Fruit fly (Drosophila melanogaster) whole organism, embryonic: ENCODE measurements around the gene fry.
A peak's percentile ranks its signal among the peaks of the same experiment; 100 is the strongest.

Experiments used
- Adf1 ChIP-seq: fragments of 200-800 bp; sonication (Bioruptor generic); IDR thresholded peaks from 2 replicates; pipeline ENCODE4 v1.3.6; 2022; ENCODE audit warnings: missing biosample characterization, missing genetic modification characterization
- CG10431 ChIP-seq: fragments of 200-800 bp; sonication (Bioruptor generic); optimal IDR thresholded peaks from 3 replicates; lab custom pipeline; 2018; ENCODE audit warnings: missing biosample characterization, mild to moderate bottlenecking, missing genetic modification characterization
- CG11085 ChIP-seq: fragments of 200-800 bp; sonication (Bioruptor generic); IDR thresholded peaks from 2 replicates; pipeline ENCODE4 v1.3.6; 2022; ENCODE audit warnings: missing biosample characterization, missing genetic modification characterization
- CG12104 ChIP-seq: fragments of 200-800 bp; sonication (Bioruptor generic); optimal IDR thresholded peaks from 3 replicates; lab custom pipeline; 2016; ENCODE audit warnings: missing biosample characterization, missing genetic modification characterization
- CG13296 ChIP-seq: fragments of 200-800 bp; sonication (Bioruptor generic); optimal IDR thresholded peaks from 3 replicates; lab custom pipeline; 2018; ENCODE audit warnings: missing biosample characterization, mild to moderate bottlenecking, missing genetic modification characterization
- CG13894 ChIP-seq: fragments of 200-800 bp; sonication (Bioruptor generic); optimal IDR thresholded peaks from 3 replicates; lab custom pipeline; 2018; ENCODE audit warnings: missing biosample characterization, mild to moderate bottlenecking, missing genetic modification characterization, moderate library complexity
- CG2712 ChIP-seq: fragments of 200-800 bp; optimal IDR thresholded peaks from 3 replicates; lab custom pipeline; 2019; ENCODE audit warnings: missing biosample characterization, mild to moderate bottlenecking, missing genetic modification characterization, moderate library complexity
- CG33213 ChIP-seq: fragments of 200-800 bp; sonication (Bioruptor generic); optimal IDR thresholded peaks from 3 replicates; lab custom pipeline; 2016; ENCODE audit warnings: missing biosample characterization, missing genetic modification characterization
- CG42726 ChIP-seq: fragments of 200-800 bp; sonication (Bioruptor generic); IDR thresholded peaks from 2 replicates; pipeline ENCODE4 v1.3.6; 2022; ENCODE audit warnings: missing biosample characterization, missing genetic modification characterization; ENCODE audit not compliant: partially characterized antibody
- CG5245 ChIP-seq: fragments of 200-800 bp; sonication (Bioruptor generic); optimal IDR thresholded peaks from 3 replicates; lab custom pipeline; 2016; ENCODE audit warnings: missing biosample characterization, missing genetic modification characterization
- CG6791 ChIP-seq: fragments of 200-800 bp; sonication (Bioruptor generic); IDR thresholded peaks from 3 replicates; pipeline ENCODE4 v1.3.6; 2022; ENCODE audit warnings: missing biosample characterization, missing genetic modification characterization; ENCODE audit not compliant: partially characterized antibody
- CG6813 ChIP-seq: fragments of 200-800 bp; sonication (Bioruptor generic); optimal IDR thresholded peaks from 2 replicates; lab custom pipeline; 2017; ENCODE audit warnings: missing biosample characterization, missing genetic modification characterization, mild to moderate bottlenecking, moderate library complexity, missing genetic modification reagents
- CG7357 ChIP-seq: fragments of 200-800 bp; sonication (Bioruptor generic); IDR thresholded peaks from 3 replicates; pipeline ENCODE4 v1.3.6; 2022; ENCODE audit warnings: missing biosample characterization, missing genetic modification characterization
- CG7372 ChIP-seq: fragments of 200-800 bp; sonication (Bioruptor generic); IDR thresholded peaks from 2 replicates; pipeline ENCODE4 v1.3.6; 2022; ENCODE audit warnings: missing biosample characterization, missing genetic modification characterization
- CG8359 ChIP-seq: fragments of 200-800 bp; sonication (Bioruptor generic); optimal IDR thresholded peaks from 2 replicates; lab custom pipeline; 2017; ENCODE audit warnings: missing biosample characterization, mild to moderate bottlenecking, missing genetic modification characterization, borderline replicate concordance
- CG8924 ChIP-seq: fragments of 200-800 bp; optimal IDR thresholded peaks from 3 replicates; lab custom pipeline; 2019; ENCODE audit warnings: missing biosample characterization, mild to moderate bottlenecking, missing genetic modification characterization, moderate library complexity
- Camta ChIP-seq: fragments of 200-800 bp; sonication (Bioruptor generic); optimal IDR thresholded peaks from 2 replicates; lab custom pipeline; 2016; ENCODE audit warnings: missing biosample characterization, missing genetic modification characterization
- Doc3 ChIP-seq: fragments of 200-800 bp; sonication (Bioruptor generic); IDR thresholded peaks from 3 replicates; pipeline ENCODE4 v1.3.6; 2022; ENCODE audit warnings: missing biosample characterization, missing genetic modification characterization; ENCODE audit not compliant: partially characterized antibody
- Hsf ChIP-seq: fragments of 200-800 bp; sonication (Bioruptor generic); optimal IDR thresholded peaks from 3 replicates; lab custom pipeline; 2016; ENCODE audit warnings: missing biosample characterization, missing genetic modification characterization
- Mad ChIP-seq: fragments of 200-800 bp; sonication (Bioruptor generic); optimal IDR thresholded peaks from 2 replicates; lab custom pipeline; 2016; ENCODE audit warnings: missing biosample characterization, missing genetic modification characterization
- NC2β ChIP-seq: fragments of 200-800 bp; sonication (Bioruptor generic); optimal IDR thresholded peaks from 2 replicates; lab custom pipeline; 2016; ENCODE audit warnings: missing biosample characterization, missing genetic modification characterization
- Oaz ChIP-seq: fragments of 200-800 bp; sonication (Bioruptor generic); IDR thresholded peaks from 2 replicates; pipeline ENCODE4 v1.3.6; 2022; ENCODE audit warnings: missing biosample characterization, missing genetic modification characterization
- Ptx1 ChIP-seq: fragments of 200-800 bp; sonication (Bioruptor generic); IDR thresholded peaks from 2 replicates; pipeline ENCODE4 v1.3.6; 2022; ENCODE audit warnings: missing biosample characterization, missing genetic modification characterization
- Rx ChIP-seq: fragments of 200-800 bp; sonication (Bioruptor generic); IDR thresholded peaks from 2 replicates; pipeline ENCODE4 v1.3.6; 2022; ENCODE audit warnings: missing biosample characterization, missing genetic modification characterization
- Sry-β ChIP-seq: fragments of 200-800 bp; sonication (Bioruptor generic); optimal IDR thresholded peaks from 2 replicates; lab custom pipeline; 2018; ENCODE audit warnings: missing biosample characterization, mild to moderate bottlenecking, missing genetic modification characterization, moderate library complexity
- YL-1 ChIP-seq: fragments of 200-800 bp; sonication (Bioruptor generic); optimal IDR thresholded peaks from 3 replicates; lab custom pipeline; 2017; ENCODE audit warnings: missing biosample characterization, mild to moderate bottlenecking, missing genetic modification characterization
- amos ChIP-seq: fragments of 200-800 bp; sonication (Bioruptor generic); IDR thresholded peaks from 2 replicates; pipeline ENCODE4 v1.3.6; 2022; ENCODE audit warnings: missing biosample characterization, missing genetic modification characterization; ENCODE audit not compliant: partially characterized antibody
- ap ChIP-seq: fragments of 200-800 bp; sonication (Bioruptor generic); IDR thresholded peaks from 2 replicates; pipeline ENCODE4 v1.3.6; 2022; ENCODE audit warnings: missing biosample characterization, missing genetic modification characterization
- ato ChIP-seq: fragments of 200-800 bp; sonication (Bioruptor generic); IDR thresholded peaks from 2 replicates; pipeline ENCODE4 v1.3.6; 2022; ENCODE audit warnings: missing biosample characterization, missing genetic modification characterization; ENCODE audit not compliant: partially characterized antibody
- az2 ChIP-seq: fragments of 200-800 bp; sonication (Bioruptor generic); optimal IDR thresholded peaks from 3 replicates; lab custom pipeline; 2016; ENCODE audit warnings: missing biosample characterization, missing genetic modification characterization
- cg ChIP-seq: fragments of 200-800 bp; sonication (Bioruptor generic); optimal IDR thresholded peaks from 3 replicates; lab custom pipeline; 2019; ENCODE audit warnings: missing biosample characterization, mild to moderate bottlenecking, missing genetic modification characterization, moderate library complexity
- chn ChIP-seq: fragments of 200-800 bp; sonication (Bioruptor generic); optimal IDR thresholded peaks from 2 replicates; lab custom pipeline; 2016; ENCODE audit warnings: missing biosample characterization, missing genetic modification characterization
- crp ChIP-seq, 2 experiments: fragments of 200-800 bp; sonication (Bioruptor generic); optimal IDR thresholded peaks; 2 replicates in 1 of 2; 3 replicates in 1 of 2; lab custom pipeline; 2017; ENCODE audit warnings: missing biosample characterization in 2 of 2, missing genetic modification characterization in 2 of 2, mild to moderate bottlenecking in 1 of 2, moderate library complexity in 1 of 2
- disco-r ChIP-seq: fragments of 200-800 bp; sonication (Bioruptor generic); optimal IDR thresholded peaks from 2 replicates; lab custom pipeline; 2016; ENCODE audit warnings: missing biosample characterization, missing genetic modification characterization
- emc ChIP-seq: fragments of 200-800 bp; sonication (Bioruptor generic); optimal IDR thresholded peaks from 2 replicates; lab custom pipeline; 2016; ENCODE audit warnings: missing biosample characterization, missing genetic modification characterization
- ems ChIP-seq: fragments of 200-800 bp; sonication (Bioruptor generic); optimal IDR thresholded peaks from 3 replicates; lab custom pipeline; 2016; ENCODE audit warnings: missing biosample characterization, missing genetic modification characterization
- ewg ChIP-seq: fragments of 200-800 bp; sonication (Bioruptor generic); optimal IDR thresholded peaks from 3 replicates; lab custom pipeline; 2017; ENCODE audit warnings: mild to moderate bottlenecking, missing biosample characterization, missing genetic modification reagents, missing genetic modification characterization
- fd102C ChIP-seq: fragments of 200-800 bp; sonication (Bioruptor generic); optimal IDR thresholded peaks from 2 replicates; lab custom pipeline; 2018; ENCODE audit warnings: missing biosample characterization, mild to moderate bottlenecking, missing genetic modification characterization, moderate library complexity
- ftz-f1 ChIP-seq: fragments of 200-800 bp; sonication (Bioruptor generic); optimal IDR thresholded peaks from 2 replicates; lab custom pipeline; 2016; ENCODE audit warnings: missing biosample characterization, missing genetic modification characterization
- gcm ChIP-seq: fragments of 200-800 bp; sonication (Bioruptor generic); optimal IDR thresholded peaks from 2 replicates; lab custom pipeline; 2019; ENCODE audit warnings: missing biosample characterization, mild to moderate bottlenecking, missing genetic modification characterization, moderate library complexity
- gem ChIP-seq: fragments of 200-800 bp; sonication (Bioruptor generic); optimal IDR thresholded peaks from 2 replicates; lab custom pipeline; 2019; ENCODE audit warnings: missing biosample characterization, mild to moderate bottlenecking, missing genetic modification characterization, moderate library complexity
- lov ChIP-seq, 2 experiments: fragments of 200-800 bp in 1 of 2; fragments of >200 bp in 1 of 2; sonication (Bioruptor generic) in 1 of 2; IDR thresholded peaks in 1 of 2; optimal IDR thresholded peaks in 1 of 2; 2 replicates in 1 of 2; 3 replicates in 1 of 2; pipeline versions ENCODE4 v1.3.6 to Lab custom; 2017 to 2022; ENCODE audit warnings: missing biosample characterization in 1 of 2, missing genetic modification characterization in 1 of 2
- luna ChIP-seq: fragments of 200-800 bp; sonication (Bioruptor generic); optimal IDR thresholded peaks from 2 replicates; lab custom pipeline; 2016; ENCODE audit warnings: missing biosample characterization, missing genetic modification characterization
- mam ChIP-seq: fragments of 200-800 bp; sonication (Bioruptor generic); optimal IDR thresholded peaks from 3 replicates; lab custom pipeline; 2016; ENCODE audit warnings: missing biosample characterization, missing genetic modification characterization
- p53 ChIP-seq: fragments of 200-800 bp; sonication (Bioruptor generic); optimal IDR thresholded peaks from 2 replicates; lab custom pipeline; 2016; ENCODE audit warnings: missing biosample characterization, missing genetic modification characterization
- scrt ChIP-seq: fragments of 200-800 bp; sonication (Bioruptor generic); optimal IDR thresholded peaks from 2 replicates; lab custom pipeline; 2018; ENCODE audit warnings: missing biosample characterization, mild to moderate bottlenecking, missing genetic modification characterization, moderate library complexity
- sens ChIP-seq: fragments of 200-800 bp; sonication (Bioruptor generic); peaks from one replicate; lab custom pipeline; 2016; ENCODE audit warnings: missing biosample characterization, missing genetic modification characterization
- slp2 ChIP-seq: fragments of 200-800 bp; sonication (Bioruptor generic); optimal IDR thresholded peaks from 2 replicates; lab custom pipeline; 2016; ENCODE audit warnings: missing biosample characterization, missing genetic modification characterization
- tin ChIP-seq: fragments of 200-800 bp; sonication (Bioruptor generic); optimal IDR thresholded peaks from 3 replicates; lab custom pipeline; 2016; ENCODE audit warnings: missing biosample characterization, missing genetic modification characterization
- zfh2 ChIP-seq: fragments of 200-800 bp; sonication (Bioruptor generic); optimal IDR thresholded peaks from 2 replicates; lab custom pipeline; 2016; ENCODE audit warnings: missing biosample characterization, missing genetic modification characterization

Gene fry

DNA sequence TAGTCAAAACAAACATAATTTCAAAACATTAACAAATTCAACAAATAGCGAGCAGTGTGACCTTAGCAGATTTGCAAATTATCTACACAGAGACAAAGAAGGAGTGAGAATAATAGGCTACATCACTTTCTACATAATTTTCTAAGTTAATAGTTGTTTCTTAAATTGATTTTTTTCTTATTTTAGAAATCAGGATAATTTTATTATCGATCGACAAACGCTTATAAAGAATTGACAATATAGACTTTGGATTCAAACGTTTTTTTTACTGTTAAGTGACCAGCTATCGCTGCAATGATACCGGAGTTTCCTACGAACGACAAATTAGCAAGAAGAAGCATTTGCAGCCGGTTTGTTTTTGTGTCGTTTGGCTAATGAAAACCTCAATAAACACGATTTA is 44.2 kb upstream of the fry start, which contains the start of the genes nbs and defl (continued):
- TF ChIP-seq cg (GFP tag; lab: Kevin White, UChicago) (no peak), lov (optimal IDR thresholded peaks at IDR 0.05; lab: Kevin White, UChicago) (no peak), lov (GFP tag; IDR thresholded peaks at IDR 0.05; lab: Robert Waterston, UW) (0 out of 3 replicates have a peak, but pooled peaks have one; percentile 20), tin (GFP tag; lab: Kevin White, UChicago) (peak; percentile 56), scrt (GFP tag; lab: Kevin White, UChicago) (peak; percentile 60), Oaz (GFP tag; lab: Robert Waterston, UW) (no peak), CG7357 (0 out of 3 replicates have a peak, but pooled peaks have one; percentile 55), crp (GFP tag; optimal IDR thresholded peaks at IDR 0.05; lab: Kevin White, UChicago) (peak in 1 of 2 experiments; percentile 28), p53 (GFP tag; lab: Kevin White, UChicago) (no peak), Sry-β (peak; percentile 29), CG12104 (GFP tag; lab: Kevin White, UChicago) (peak; percentile 53), slp2 (GFP tag; lab: Kevin White, UChicago) (peak; percentile 61), CG8924 (tag; lab: Kevin White, UChicago) (peak; percentile 59), CG10431 (GFP tag; lab: Kevin White, UChicago) (no peak), ewg (GFP tag; lab: Kevin White, UChicago) (no peak), az2 (peak; percentile 64), CG6813 (GFP tag; lab: Kevin White, UChicago) (no peak), Adf1 (no peak), gcm (GFP tag; lab: Kevin White, UChicago) (no peak), CG2712 (tag; lab: Kevin White, UChicago) (peak; percentile 85), Hsf (GFP tag; lab: Kevin White, UChicago) (peak; percentile 74), ato (GFP tag; lab: Robert Waterston, UW) (no peak), chn (GFP tag; lab: Kevin White, UChicago) (peak; percentile 46), CG33213 (GFP tag; lab: Kevin White, UChicago) (no peak), Mad (GFP tag; lab: Kevin White, UChicago) (peak; percentile 62), amos (GFP tag; lab: Robert Waterston, UW) (peak; percentile 19; the same call in 1 of the 2 replicates), CG8359 (GFP tag; lab: Kevin White, UChicago) (no peak), emc (GFP tag; lab: Kevin White, UChicago) (peak; percentile 56), ems (GFP tag; lab: Kevin White, UChicago) (peak; percentile 75), CG13894 (tag; lab: Kevin White, UChicago) (no peak), zfh2 (GFP tag; lab: Kevin White, UChicago) (peak; percentile 77), CG11085 (peak; percentile 49; the same call in 1 of the 2 replicates), ap (GFP tag; lab: Robert Waterston, UW) (no peak), CG5245 (peak; percentile 32), mam (GFP tag; lab: Kevin White, UChicago) (peak; percentile 88), CG42726 (no peak), disco-r (GFP tag; lab: Kevin White, UChicago) (peak; percentile 4), CG6791 (GFP tag; lab: Robert Waterston, UW) (no peak), Camta (peak; percentile 86), Doc3 (GFP tag; lab: Robert Waterston, UW) (no peak; the same call in 2 of the 3 replicates), Ptx1 (GFP tag; lab: Robert Waterston, UW) (peak; percentile 88), NC2β (GFP tag; lab: Kevin White, UChicago) (peak; percentile 31), gem (tag; lab: Kevin White, UChicago) (no peak), luna (GFP tag; lab: Kevin White, UChicago) (peak; percentile 43), CG7372 (GFP tag; lab: Robert Waterston, UW) (peak; percentile 68), sens (peak; percentile 95), fd102C (GFP tag; lab: Kevin White, UChicago) (no peak), CG13296 (GFP tag; lab: Kevin White, UChicago) (peak; percentile 49), ftz-f1 (no peak), YL-1 (no peak), Rx (GFP tag; lab: Robert Waterston, UW) (peak; percentile 56; the same call in 1 of the 2 replicates)
